Worm (Caenorhabditis elegans): ENCODE measurements around the gene H25P19.1.

H25P19.1 gene

ce11 chrV:738770-739169, 51.3 kb downstream of the H25P19.1 start, which contains the start of gene srj-24:
Gene srj-24 (minus strand): TSS chrV:738870.
- TF ChIP-seq Y56A3A.18 (GFP tag; IDR thresholded peaks at IDR 0.05) (no peak), snpc-1.1 (tag; optimal IDR thresholded peaks at IDR 0.05; ENCODE audit: insufficient read depth) (no peak), ceh-79 (tag; optimal IDR thresholded peaks at IDR 0.05) (no peak), dox-1 (GFP tag; IDR thresholded peaks at IDR 0.05) (no peak), chd-7 (tag; optimal IDR thresholded peaks at IDR 0.05) (no peak)
